Worm (Caenorhabditis elegans) whole organism, late embryonic: ENCODE measurements around the gene srz-14.

Experiments used
- C08G9.2 ChIP-seq: sonication (generic microtip); optimal IDR thresholded peaks from 2 replicates; lab custom pipeline; 2016; ENCODE audit warnings: mild to moderate bottlenecking, missing genetic modification characterization, moderate library complexity, missing compliant biosample characterization
- C38D4.7 ChIP-seq: fragments of 200-800 bp; sonication (Bioruptor generic); optimal IDR thresholded peaks from 2 replicates; lab custom pipeline; 2018; ENCODE audit warnings: mild to moderate bottlenecking, missing genetic modification characterization, moderate library complexity, missing compliant biosample characterization
- K02D7.2 ChIP-seq: sonication (generic microtip); optimal IDR thresholded peaks from 2 replicates; lab custom pipeline; 2017; ENCODE audit warnings: mild to moderate bottlenecking, missing genetic modification characterization, missing compliant biosample characterization
- K09A11.1 ChIP-seq: sonication (generic microtip); optimal IDR thresholded peaks from 2 replicates; lab custom pipeline; 2017; ENCODE audit warnings: antibody characterized with exemption, mild to moderate bottlenecking, missing genetic modification characterization, missing compliant biosample characterization; ENCODE audit not compliant: insufficient read depth
- Y22D7AL.16 ChIP-seq: sonication (generic microtip); optimal IDR thresholded peaks from 2 replicates; lab custom pipeline; 2016; ENCODE audit warnings: missing genetic modification characterization, missing compliant biosample characterization
- ama-1 ChIP-seq: fragments of 150-350 bp; optimal IDR thresholded peaks from 2 replicates; lab custom pipeline; 2014
- ceh-18 ChIP-seq: sonication (generic microtip); optimal IDR thresholded peaks from 2 replicates; lab custom pipeline; 2016; ENCODE audit warnings: missing genetic modification characterization, missing compliant biosample characterization
- ceh-19 ChIP-seq: fragments of 200-800 bp; sonication (Bioruptor generic); optimal IDR thresholded peaks from 2 replicates; lab custom pipeline; 2018; ENCODE audit warnings: mild to moderate bottlenecking, missing genetic modification characterization, missing compliant biosample characterization
- ceh-30 ChIP-seq: fragments of 150-350 bp; optimal IDR thresholded peaks from 2 replicates; lab custom pipeline; 2014; ENCODE audit warnings: missing biosample characterization, missing genetic modification characterization
- ceh-31 ChIP-seq: sonication (generic microtip); optimal IDR thresholded peaks from 2 replicates; lab custom pipeline; 2016; ENCODE audit warnings: missing genetic modification characterization, missing compliant biosample characterization
- ceh-34 ChIP-seq: sonication (generic microtip); optimal IDR thresholded peaks from 2 replicates; lab custom pipeline; 2016; ENCODE audit warnings: mild to moderate bottlenecking, missing genetic modification characterization, missing compliant biosample characterization
- ceh-45 ChIP-seq: fragments of 200-800 bp; sonication (Bioruptor generic); IDR thresholded peaks from 2 replicates; pipeline ENCODE4 v1.3.6; 2022; ENCODE audit warnings: missing genetic modification reagents, missing genetic modification characterization, missing compliant biosample characterization
- ceh-6 ChIP-seq: fragments of 200-800 bp; sonication (Bioruptor generic); optimal IDR thresholded peaks from 2 replicates; lab custom pipeline; 2018; ENCODE audit warnings: mild to moderate bottlenecking, missing genetic modification characterization, missing compliant biosample characterization
- che-1 ChIP-seq: sonication (generic microtip); optimal IDR thresholded peaks from 2 replicates; lab custom pipeline; 2016; ENCODE audit warnings: mild to moderate bottlenecking, missing genetic modification characterization, missing compliant biosample characterization
- dmd-4 ChIP-seq: sonication (generic microtip); optimal IDR thresholded peaks from 2 replicates; lab custom pipeline; 2016; ENCODE audit warnings: borderline replicate concordance, missing genetic modification characterization, missing compliant biosample characterization
- dve-1 ChIP-seq: sonication (generic microtip); optimal IDR thresholded peaks from 2 replicates; lab custom pipeline; 2017; ENCODE audit warnings: antibody characterized with exemption, mild to moderate bottlenecking, missing genetic modification characterization, missing compliant biosample characterization
- elt-2 ChIP-seq: sonication (generic microtip); optimal IDR thresholded peaks from 2 replicates; lab custom pipeline; 2016; ENCODE audit warnings: missing genetic modification reagents, missing genetic modification characterization, missing compliant biosample characterization
- elt-4 ChIP-seq: sonication (generic microtip); optimal IDR thresholded peaks from 2 replicates; lab custom pipeline; 2016; ENCODE audit warnings: missing genetic modification characterization, missing compliant biosample characterization
- ets-4 ChIP-seq: sonication (generic microtip); optimal IDR thresholded peaks from 2 replicates; lab custom pipeline; 2016; ENCODE audit warnings: missing genetic modification characterization, missing compliant biosample characterization
- eyg-1 ChIP-seq: sonication (generic microtip); optimal IDR thresholded peaks from 2 replicates; lab custom pipeline; 2016; ENCODE audit warnings: missing genotype, missing genetic modification characterization, missing compliant biosample characterization
- fkh-6 ChIP-seq: sonication (generic microtip); optimal IDR thresholded peaks from 2 replicates; lab custom pipeline; 2016; ENCODE audit warnings: missing genetic modification characterization, missing compliant biosample characterization
- gmeb-2 ChIP-seq: sonication (generic microtip); optimal IDR thresholded peaks from 2 replicates; lab custom pipeline; 2016; ENCODE audit warnings: missing genetic modification characterization, inconsistent platforms, missing compliant biosample characterization
- hlh-13 ChIP-seq: fragments of 200-800 bp; sonication (Bioruptor generic); optimal IDR thresholded peaks from 2 replicates; lab custom pipeline; 2018; ENCODE audit warnings: mild to moderate bottlenecking, missing genetic modification characterization, missing compliant biosample characterization
- hlh-6 ChIP-seq: sonication (generic microtip); optimal IDR thresholded peaks from 2 replicates; lab custom pipeline; 2016; ENCODE audit warnings: missing genotype, missing genetic modification characterization, missing compliant biosample characterization
- hlh-8 ChIP-seq: sonication (generic microtip); optimal IDR thresholded peaks from 2 replicates; lab custom pipeline; 2016; ENCODE audit warnings: missing genotype, missing genetic modification characterization, missing compliant biosample characterization
- lin-11 ChIP-seq: fragments of 200-800 bp; sonication (Bioruptor generic); optimal IDR thresholded peaks from 2 replicates; lab custom pipeline; 2018; ENCODE audit warnings: mild to moderate bottlenecking, missing genetic modification characterization, missing compliant biosample characterization
- madf-2 ChIP-seq: sonication (generic microtip); optimal IDR thresholded peaks from 2 replicates; lab custom pipeline; 2017; ENCODE audit warnings: missing genetic modification characterization, missing compliant biosample characterization
- nhr-232 ChIP-seq: sonication (generic microtip); optimal IDR thresholded peaks from 2 replicates; lab custom pipeline; 2016; ENCODE audit warnings: missing genetic modification characterization, missing compliant biosample characterization
- pat-9 ChIP-seq: fragments of 200-800 bp; sonication (Bioruptor generic); optimal IDR thresholded peaks from 2 replicates; lab custom pipeline; 2018; ENCODE audit warnings: mild to moderate bottlenecking, missing genetic modification characterization, moderate library complexity, missing compliant biosample characterization
- pax-1 ChIP-seq: fragments of 150-350 bp; optimal IDR thresholded peaks from 2 replicates; lab custom pipeline; 2014; ENCODE audit warnings: missing biosample characterization, missing genetic modification characterization
- rnt-1 ChIP-seq: sonication (generic microtip); optimal IDR thresholded peaks from 2 replicates; lab custom pipeline; 2016; ENCODE audit warnings: missing genetic modification characterization, missing compliant biosample characterization
- sdc-2 ChIP-seq: sonication (generic microtip); optimal IDR thresholded peaks from 2 replicates; lab custom pipeline; 2016; ENCODE audit warnings: missing genotype, missing genetic modification characterization, missing compliant biosample characterization
- sox-2 ChIP-seq: fragments of 200-800 bp; sonication (Bioruptor generic); IDR thresholded peaks from 2 replicates; pipeline ENCODE4 v1.3.6; 2022; ENCODE audit warnings: missing genetic modification reagents, missing genetic modification characterization, missing compliant biosample characterization
- sox-4 ChIP-seq: sonication (generic microtip); optimal IDR thresholded peaks from 2 replicates; lab custom pipeline; 2017; ENCODE audit warnings: mild to moderate bottlenecking, missing genetic modification characterization, inconsistent platforms, missing compliant biosample characterization
- tbx-2 ChIP-seq: sonication (generic microtip); optimal IDR thresholded peaks from 2 replicates; lab custom pipeline; 2016; ENCODE audit warnings: missing genetic modification characterization, missing compliant biosample characterization
- tbx-7 ChIP-seq: sonication (generic microtip); optimal IDR thresholded peaks from 2 replicates; lab custom pipeline; 2016; ENCODE audit warnings: missing genotype, missing genetic modification characterization, missing compliant biosample characterization
- unc-3 ChIP-seq, 2 experiments: fragments of 200-800 bp in 1 of 2; sonication (Bioruptor generic) in 1 of 2; sonication (generic microtip) in 1 of 2; conservative IDR thresholded peaks in 1 of 2; optimal IDR thresholded peaks in 1 of 2; 2 replicates each; pipeline versions ENCODE4 v1.3.6 to Lab custom; 2016 to 2022; ENCODE audit warnings: missing compliant biosample characterization in 2 of 2, missing genetic modification characterization in 2 of 2, missing genetic modification reagents in 1 of 2
- ztf-16 ChIP-seq: sonication (generic microtip); optimal IDR thresholded peaks from 2 replicates; lab custom pipeline; 2017; ENCODE audit warnings: missing genetic modification characterization, missing compliant biosample characterization

The srz-14 gene

DNA sequence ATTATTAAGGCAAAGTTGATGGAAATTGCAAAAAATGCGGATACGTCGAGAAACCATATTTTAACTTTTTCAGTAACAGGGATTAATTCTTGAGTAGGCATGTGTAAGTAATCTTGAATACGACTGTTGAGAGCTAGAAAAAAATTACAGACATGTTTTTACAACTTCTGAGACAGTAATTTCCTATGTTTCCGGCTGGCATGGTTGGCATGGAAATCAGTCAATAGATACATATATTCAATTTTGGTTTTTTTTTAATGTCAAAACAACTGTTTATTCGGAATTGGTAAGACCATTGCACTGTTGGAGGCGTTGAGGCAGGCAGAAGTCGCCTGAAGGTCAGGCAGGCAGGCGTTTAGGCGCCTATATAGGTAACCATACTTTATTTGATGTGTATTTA lies 30.1 kb upstream of the srz-14 start, which contains the start of gene str-254:
Gene str-254 (minus strand): TSS at position 101 of the 400 bp plus-strand sequence.
- TF ChIP-seq C38D4.7 (GFP tag; lab: Kevin White, UChicago) (no peak), tbx-7 (tag; lab: Kevin White, UChicago) (no peak), ceh-6 (GFP tag; lab: Kevin White, UChicago) (no peak), ztf-16 (tag; lab: Kevin White, UChicago) (no peak), K09A11.1 (tag; lab: Kevin White, UChicago) (no peak), ceh-45 (no peak), eyg-1 (tag; lab: Kevin White, UChicago) (no peak), hlh-8 (tag; lab: Kevin White, UChicago) (no peak), dve-1 (tag; lab: Kevin White, UChicago) (no peak), ceh-30 (tag; lab: Kevin White, UChicago) (no peak), Y22D7AL.16 (tag; lab: Kevin White, UChicago) (no peak), fkh-6 (tag; lab: Kevin White, UChicago) (no peak), ceh-19 (GFP tag; lab: Kevin White, UChicago) (no peak), ceh-34 (tag; lab: Kevin White, UChicago) (no peak), hlh-6 (tag; lab: Kevin White, UChicago) (no peak)

DNA sequence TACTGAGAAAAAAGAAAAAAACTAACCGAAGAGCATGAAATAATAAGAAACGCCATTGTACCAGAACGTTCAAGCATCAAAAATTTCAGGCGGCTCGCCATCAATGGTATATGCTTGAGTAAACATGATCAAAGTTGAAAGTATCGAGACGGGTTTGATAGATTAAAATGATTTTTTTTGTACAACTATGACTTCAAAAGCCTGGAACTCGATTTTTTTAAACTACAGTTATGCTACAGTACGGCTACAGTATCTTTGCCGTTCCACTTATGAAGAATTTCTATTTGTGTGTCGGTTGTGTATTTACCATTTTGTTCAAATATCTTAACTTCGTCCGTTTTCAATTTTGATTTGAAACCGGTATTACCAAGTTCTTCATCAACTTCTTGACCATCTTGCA lies 28.3 kb upstream of the srz-14 start, which contains the start of gene str-97:
Gene str-97 (minus strand): TSS at position 101 of the 400 bp plus-strand sequence.
- TF ChIP-seq che-1 (tag; lab: Kevin White, UChicago) = no peak
- TF ChIP-seq dmd-4 = no peak
- TF ChIP-seq madf-2 (tag; lab: Kevin White, UChicago) = no peak
- TF ChIP-seq dve-1 (tag; lab: Kevin White, UChicago) = no peak
- TF ChIP-seq pat-9 = no peak
- no peak for TF ChIP-seq ceh-34 (tag; lab: Kevin White, UChicago)
- TF ChIP-seq ama-1 (lab: Kevin White, UChicago) = no peak
- no peak for TF ChIP-seq elt-4 (tag; lab: Kevin White, UChicago)
- TF ChIP-seq ceh-31 = no peak

DNA sequence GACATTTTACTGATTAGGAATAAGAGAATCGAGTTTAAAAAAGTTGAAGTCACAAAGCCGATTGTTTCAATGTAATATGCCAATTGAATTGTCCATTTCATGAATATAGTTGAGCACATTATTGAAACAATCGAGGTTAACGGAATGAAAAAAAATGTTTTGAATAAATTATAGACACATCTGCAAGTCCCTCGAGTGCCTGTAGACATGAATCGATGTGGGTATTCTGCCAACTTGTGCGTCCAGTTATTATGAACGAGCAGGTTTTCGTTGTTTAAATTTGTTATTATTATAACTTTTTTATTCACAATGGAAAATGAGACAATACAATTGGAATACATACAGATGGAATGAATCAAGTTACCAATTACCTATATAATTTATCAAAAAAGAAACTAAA lies 25.1 kb upstream of the srz-14 start, which contains the start of gene str-99:
Gene str-99 (minus strand): TSS at position 101 of the 400 bp plus-strand sequence.
- no peak for TF ChIP-seq ets-4 (tag; lab: Kevin White, UChicago)
- TF ChIP-seq sdc-2 = no peak
- TF ChIP-seq elt-2 (tag; lab: Kevin White, UChicago) = no peak
- TF ChIP-seq K02D7.2 (tag; lab: Kevin White, UChicago) = no peak
- no peak for TF ChIP-seq pax-1 (tag; lab: Kevin White, UChicago)
- no peak for TF ChIP-seq lin-11 (tag; lab: Kevin White, UChicago)
- TF ChIP-seq gmeb-2 (tag; lab: Kevin White, UChicago) = no peak
- no peak for TF ChIP-seq sox-2
- no peak for TF ChIP-seq unc-3 (GFP tag; conservative IDR thresholded peaks at IDR 0.05; lab: Robert Waterston, UW)
- TF ChIP-seq unc-3 (tag; optimal IDR thresholded peaks at IDR 0.05; lab: Kevin White, UChicago) = no peak
- no peak for TF ChIP-seq dmd-4

DNA sequence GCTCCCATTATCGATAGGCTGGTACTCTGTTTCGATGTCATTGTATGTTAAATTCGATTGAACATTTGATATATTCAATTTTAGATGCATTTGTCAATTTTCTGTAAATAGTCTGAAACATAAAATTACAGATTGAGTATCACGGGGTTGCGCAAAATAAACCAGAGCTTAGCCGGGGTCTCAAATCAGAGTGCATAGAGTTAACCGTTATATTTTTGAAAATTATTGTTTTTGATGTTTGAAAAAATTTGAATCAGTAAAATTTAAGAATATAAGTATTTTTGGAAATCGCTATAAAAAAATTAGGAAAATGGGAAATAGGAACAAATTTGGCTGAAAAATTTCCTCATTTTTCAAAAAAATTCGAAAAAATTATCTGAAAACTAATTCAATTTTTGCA lies 23.9 kb upstream of the srz-14 start, which contains the start of gene F10A3.17:
Gene F10A3.17 (minus strand): TSS at position 101 of the 400 bp plus-strand sequence.
- TF ChIP-seq ceh-31 (no peak), nhr-232 (tag; lab: Kevin White, UChicago) (no peak), unc-3 (GFP tag; conservative IDR thresholded peaks at IDR 0.05; lab: Robert Waterston, UW) (no peak), unc-3 (tag; optimal IDR thresholded peaks at IDR 0.05; lab: Kevin White, UChicago) (no peak), ceh-18 (no peak), sox-4 (tag; lab: Kevin White, UChicago) (no peak), K02D7.2 (tag; lab: Kevin White, UChicago) (no peak), hlh-6 (tag; lab: Kevin White, UChicago) (no peak), eyg-1 (tag; lab: Kevin White, UChicago) (no peak), ets-4 (tag; lab: Kevin White, UChicago) (no peak), C08G9.2 (tag; lab: Kevin White, UChicago) (no peak), tbx-2 (no peak), rnt-1 (tag; lab: Kevin White, UChicago) (no peak), hlh-13 (GFP tag; lab: Kevin White, UChicago) (no peak)
